Worm (Caenorhabditis elegans) whole organism, L3 larva: ENCODE data around the gene C17F4.2.
A peak's percentile ranks its signal among the peaks of the same experiment; 100 is the strongest.
"Not testable (repeated sequence)": the region's sequence is repeated elsewhere in the genome, so short reads cannot be mapped to it uniquely, and the experiment has no call there.

Experiments
- ZK546.5 ChIP-seq: sonication (generic microtip); optimal IDR thresholded peaks from 2 replicates; lab custom pipeline; 2017; ENCODE audit warnings: missing biosample characterization, missing genetic modification characterization
- aly-2 ChIP-seq: fragments of 150-350 bp; optimal IDR thresholded peaks from 2 replicates; lab custom pipeline; 2014; ENCODE audit warnings: missing biosample characterization, missing genetic modification characterization
- ama-1 ChIP-seq: fragments of 150-350 bp; optimal IDR thresholded peaks from 2 replicates; lab custom pipeline; 2018
- ceh-16 ChIP-seq: sonication (generic microtip); optimal IDR thresholded peaks from 2 replicates; lab custom pipeline; 2017; ENCODE audit warnings: missing biosample characterization, missing genetic modification characterization
- ceh-9 ChIP-seq: sonication (generic microtip); optimal IDR thresholded peaks from 2 replicates; lab custom pipeline; 2018; ENCODE audit warnings: missing biosample characterization, missing genetic modification characterization
- daf-12 ChIP-seq: fragments of 150-350 bp; optimal IDR thresholded peaks from 2 replicates; lab custom pipeline; 2014; ENCODE audit warnings: missing biosample characterization, missing genetic modification reagents, missing genetic modification characterization
- egl-27 ChIP-seq: sonication (generic microtip); optimal IDR thresholded peaks from 4 replicates; lab custom pipeline; 2017; ENCODE audit warnings: missing biosample characterization, missing genetic modification reagents, missing genetic modification characterization
- egl-5 ChIP-seq: fragments of 150-350 bp; optimal IDR thresholded peaks from 2 replicates; lab custom pipeline; 2017; ENCODE audit warnings: missing biosample characterization, missing genetic modification reagents, missing genetic modification characterization, inconsistent platforms
- elt-2 ChIP-seq: sonication (generic microtip); optimal IDR thresholded peaks from 2 replicates; lab custom pipeline; 2016; ENCODE audit warnings: missing genetic modification reagents, mild to moderate bottlenecking, missing genetic modification characterization, missing compliant biosample characterization
- eor-1 ChIP-seq, 2 experiments: fragments of 150-350 bp; optimal IDR thresholded peaks; 2 replicates each; lab custom pipeline; 2014 to 2018; ENCODE audit warnings: missing biosample characterization in 2 of 2, missing genetic modification characterization in 2 of 2
- fkh-10 ChIP-seq: sonication (generic microtip); optimal IDR thresholded peaks from 2 replicates; lab custom pipeline; 2017; ENCODE audit warnings: missing biosample characterization, missing genetic modification reagents, missing genetic modification characterization
- fkh-2 ChIP-seq: fragments of 150-350 bp; optimal IDR thresholded peaks from 2 replicates; lab custom pipeline; 2014; ENCODE audit warnings: missing biosample characterization, missing genetic modification reagents, missing genetic modification characterization
- fos-1 ChIP-seq: fragments of 150-350 bp; optimal IDR thresholded peaks from 2 replicates; lab custom pipeline; 2014; ENCODE audit warnings: missing biosample characterization, missing genetic modification characterization
- hmg-11 ChIP-seq: sonication (generic microtip); optimal IDR thresholded peaks from 2 replicates; lab custom pipeline; 2016; ENCODE audit warnings: missing genetic modification characterization, missing compliant biosample characterization
- lin-15B ChIP-seq: fragments of 150-350 bp; optimal IDR thresholded peaks from 2 replicates; lab custom pipeline; 2014; ENCODE audit warnings: missing biosample characterization, missing genetic modification characterization
- lin-39 ChIP-seq: fragments of 150-350 bp; optimal IDR thresholded peaks from 2 replicates; lab custom pipeline; 2018; ENCODE audit warnings: missing biosample characterization, missing genetic modification reagents, missing genetic modification characterization
- lsy-12 ChIP-seq: sonication (generic microtip); optimal IDR thresholded peaks from 2 replicates; lab custom pipeline; 2016; ENCODE audit warnings: mild to moderate bottlenecking, missing genetic modification characterization, missing compliant biosample characterization
- mdl-1 ChIP-seq: fragments of 150-350 bp; optimal IDR thresholded peaks from 2 replicates; lab custom pipeline; 2014; ENCODE audit warnings: missing biosample characterization, missing genetic modification characterization
- mml-1 ChIP-seq: fragments of 150-350 bp; sonication (generic microtip); optimal IDR thresholded peaks from 3 replicates; lab custom pipeline; 2014; ENCODE audit warnings: missing biosample characterization, missing genetic modification characterization
- nfya-1 ChIP-seq: sonication (generic microtip); optimal IDR thresholded peaks from 2 replicates; lab custom pipeline; 2017; ENCODE audit warnings: missing genetic modification characterization, mild to moderate bottlenecking, missing compliant biosample characterization, antibody characterized with exemption, moderate library complexity; ENCODE audit not compliant: insufficient read depth
- nhr-11 ChIP-seq: fragments of 150-350 bp; optimal IDR thresholded peaks from 2 replicates; lab custom pipeline; 2014; ENCODE audit warnings: missing biosample characterization, missing genetic modification characterization
- nhr-12 ChIP-seq: fragments of 150-350 bp; optimal IDR thresholded peaks from 2 replicates; lab custom pipeline; 2014; ENCODE audit warnings: missing biosample characterization, missing genetic modification characterization
- nhr-23 ChIP-seq: fragments of 150-350 bp; optimal IDR thresholded peaks from 2 replicates; lab custom pipeline; 2014; ENCODE audit warnings: missing biosample characterization, missing genetic modification reagents, missing genetic modification characterization
- nhr-25 ChIP-seq: sonication (generic microtip); optimal IDR thresholded peaks from 2 replicates; lab custom pipeline; 2017; ENCODE audit warnings: missing biosample characterization, missing genetic modification characterization
- nhr-28 ChIP-seq: fragments of 150-350 bp; optimal IDR thresholded peaks from 2 replicates; lab custom pipeline; 2014; ENCODE audit warnings: missing biosample characterization, missing genetic modification characterization
- pha-4 ChIP-seq: fragments of 150-350 bp; optimal IDR thresholded peaks from 2 replicates; lab custom pipeline; 2014; ENCODE audit warnings: missing biosample characterization, missing genetic modification reagents, missing genetic modification characterization
- pqm-1 ChIP-seq: fragments of 150-350 bp; optimal IDR thresholded peaks from 2 replicates; lab custom pipeline; 2017; ENCODE audit warnings: missing biosample characterization, missing genetic modification characterization, inconsistent platforms
- sea-2 ChIP-seq: fragments of 150-350 bp; sonication (generic microtip); optimal IDR thresholded peaks from 4 replicates; lab custom pipeline; 2014; ENCODE audit warnings: missing biosample characterization, missing genetic modification reagents, missing genetic modification characterization
- skn-1 ChIP-seq: fragments of 150-350 bp; optimal IDR thresholded peaks from 2 replicates; lab custom pipeline; 2014; ENCODE audit warnings: missing biosample characterization, missing genetic modification characterization
- snpc-4 ChIP-seq: fragments of 150-350 bp; optimal IDR thresholded peaks from 2 replicates; lab custom pipeline; 2014; ENCODE audit warnings: missing biosample characterization, missing genetic modification characterization
- unc-39 ChIP-seq: sonication (generic microtip); optimal IDR thresholded peaks from 4 replicates; lab custom pipeline; 2017; ENCODE audit warnings: missing biosample characterization, missing genetic modification characterization
- zag-1 ChIP-seq: fragments of 150-350 bp; optimal IDR thresholded peaks from 2 replicates; lab custom pipeline; 2014; ENCODE audit warnings: missing biosample characterization, missing genetic modification characterization
- ztf-4 ChIP-seq: fragments of 150-350 bp; optimal IDR thresholded peaks from 2 replicates; lab custom pipeline; 2014; ENCODE audit warnings: missing biosample characterization, missing genetic modification characterization

Gene C17F4.2

ce11 chrII:3206423-3206989, 42.0 kb upstream of the C17F4.2 start, which contains the start of the genes ZC239.20 and ZC239.21:
ZC239.20 (minus strand) TSS chrII:3206523.
ZC239.21 (plus strand) TSS chrII:3206939.
- TF ChIP-seq ceh-9 (tag; lab: Kevin White, UChicago) = no peak
- TF ChIP-seq snpc-4 (tag; lab: Kevin White, UChicago) = no peak
- TF ChIP-seq elt-2 (tag; lab: Kevin White, UChicago) = no peak
- no peak for TF ChIP-seq nhr-25 (tag; lab: Kevin White, UChicago)
- no peak for TF ChIP-seq pqm-1 (tag; lab: Kevin White, UChicago)
- TF ChIP-seq unc-39 (tag; lab: Kevin White, UChicago) = no peak
- TF ChIP-seq, all 47 proteins: peak for 0

- TF ChIP-seq ceh-16 (tag; lab: Kevin White, UChicago) (no peak), lin-39 (tag; lab: Kevin White, UChicago) (no peak), egl-27 (tag; lab: Kevin White, UChicago) (no peak), eor-1 (tag; optimal IDR thresholded peaks at IDR 0.05; lab: Kevin White, UChicago) (no peak), ama-1 (lab: Kevin White, UChicago) (no peak)
Measured at ce11 chrII:3208679-3209078, 39.8 kb upstream of the C17F4.2 start, which contains the start of gene sdz-35. sdz-35 (minus strand) TSS chrII:3208779.

ce11 chrII:3209251-3209650, 39.2 kb upstream of the C17F4.2 start, which contains the start of gene ZC239.6:
ZC239.6 (plus strand) TSS chrII:3209631.
- TF ChIP-seq hmg-11 (tag; lab: Kevin White, UChicago) = peak; percentile 30
- peak; percentile 3 for TF ChIP-seq nhr-23 (tag; lab: Kevin White, UChicago)
- peak; percentile 55 for TF ChIP-seq nfya-1 (tag; lab: Kevin White, UChicago)
- peak; percentile 33 for TF ChIP-seq snpc-4 (tag; lab: Kevin White, UChicago)
- no peak for TF ChIP-seq daf-12 (tag; lab: Kevin White, UChicago)
- peak; percentile 66 for TF ChIP-seq pha-4

- TF ChIP-seq egl-5 (tag; lab: Kevin White, UChicago) = no peak
- no peak for TF ChIP-seq nhr-23 (tag; lab: Kevin White, UChicago)
Measured at ce11 chrII:3210365-3210764, 38.1 kb upstream of the C17F4.2 start, which contains the start of gene ZC239.5. ZC239.5 (plus strand) TSS chrII:3210665.

DNA sequence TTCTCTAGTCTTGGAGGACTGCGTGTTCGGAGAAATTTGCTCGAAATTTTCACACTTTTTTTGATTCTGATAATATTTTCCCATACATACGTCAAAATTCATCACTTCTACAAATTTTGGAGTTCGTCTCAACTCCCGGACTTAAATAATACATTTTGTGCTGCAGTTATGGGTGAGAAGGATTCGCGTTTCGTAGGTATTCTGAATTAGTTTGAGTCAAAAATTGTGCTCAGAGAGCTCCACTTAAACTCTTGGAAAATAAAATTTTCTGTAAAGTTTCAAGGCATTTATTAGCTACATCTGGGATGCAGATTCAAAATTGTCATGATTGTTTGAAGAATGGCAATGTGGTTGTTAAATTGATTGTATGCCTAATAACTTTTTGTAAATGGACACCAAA, 34.6 kb upstream of the C17F4.2 start, which contains the start of gene ZC239.4:
Gene ZC239.4, plus strand, starts transcription at position 301 of the 400 bp plus-strand sequence.
- TF ChIP-seq lsy-12 (no peak), ztf-4 (tag; lab: Kevin White, UChicago) (no peak), fkh-2 (tag; lab: Kevin White, UChicago) (no peak), ZK546.5 (tag; lab: Kevin White, UChicago) (no peak), aly-2 (tag; lab: Kevin White, UChicago) (no peak), nhr-23 (tag; lab: Kevin White, UChicago) (no peak), nhr-11 (tag; lab: Kevin White, UChicago) (no peak), fos-1 (tag; lab: Kevin White, UChicago) (no peak), nhr-12 (tag; lab: Kevin White, UChicago) (no peak), nhr-28 (tag; lab: Kevin White, UChicago) (no peak), egl-5 (tag; lab: Kevin White, UChicago) (no peak), fkh-10 (GFP tag; lab: Kevin White, UChicago) (no peak), elt-2 (tag; lab: Kevin White, UChicago) (no peak), mdl-1 (tag; lab: Kevin White, UChicago) (no peak), hmg-11 (tag; lab: Kevin White, UChicago) (no peak), sea-2 (GFP tag; lab: Kevin White, UChicago) (no peak), pqm-1 (tag; lab: Kevin White, UChicago) (no peak), daf-12 (tag; lab: Kevin White, UChicago) (no peak), mml-1 (tag; lab: Kevin White, UChicago) (no peak)
- TF ChIP-seq, all 47 proteins: peak for 0

DNA sequence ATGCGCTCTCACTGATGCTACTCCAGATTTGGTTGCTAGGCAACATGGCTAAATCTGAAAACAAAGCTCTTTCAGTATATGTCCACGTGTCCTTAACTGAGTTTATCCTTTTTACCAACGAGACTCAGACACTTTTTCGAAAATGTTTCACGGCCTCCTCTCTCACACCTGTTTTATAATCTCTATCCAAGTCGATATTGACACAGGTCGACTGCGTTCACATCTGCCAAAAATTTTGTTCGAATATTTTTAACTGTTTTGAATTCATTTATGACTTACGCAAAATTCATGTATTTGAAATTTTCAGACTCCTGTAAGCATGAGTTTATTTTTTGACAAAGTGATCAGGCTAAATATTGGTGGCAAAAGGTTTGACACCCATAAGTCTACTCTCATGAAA, 32.7 kb upstream of the C17F4.2 start, which contains the start of gene ZC239.3:
Gene ZC239.3, plus strand, starts transcription at position 301 of the 400 bp plus-strand sequence.
- TF ChIP-seq skn-1, zag-1, lin-15B (tag; lab: Kevin White, UChicago): not testable (repeated sequence)
